Fruit fly (Drosophila melanogaster) whole organism, embryonic: ENCODE results near the gene Usp8.

Experiments
- Aef1 ChIP-seq: fragments of 200-800 bp; sonication (Bioruptor generic); IDR thresholded peaks from 3 replicates; pipeline ENCODE4 v1.3.6; 2022; ENCODE audit warnings: missing biosample characterization, missing genetic modification characterization
- Asciz ChIP-seq: fragments of 200-800 bp; sonication (Bioruptor generic); optimal IDR thresholded peaks from 2 replicates; lab custom pipeline; 2017; ENCODE audit warnings: missing biosample characterization, mild to moderate bottlenecking, missing genetic modification characterization, missing genetic modification reagents
- C15 ChIP-seq: fragments of 200-800 bp; sonication (Bioruptor generic); IDR thresholded peaks from 3 replicates; pipeline ENCODE4 v1.3.6; 2022; ENCODE audit warnings: missing biosample characterization, missing genetic modification characterization
- CG11456 ChIP-seq: fragments of 200-800 bp; sonication (Bioruptor generic); IDR thresholded peaks from 3 replicates; pipeline ENCODE4 v1.3.6; 2022; ENCODE audit warnings: missing biosample characterization, missing genetic modification characterization
- CG12391 ChIP-seq: fragments of 200-800 bp; sonication (Bioruptor generic); optimal IDR thresholded peaks from 3 replicates; lab custom pipeline; 2018; ENCODE audit warnings: missing biosample characterization, mild to moderate bottlenecking, missing genetic modification characterization, moderate library complexity
- CG14441 ChIP-seq: fragments of 200-800 bp; sonication (Bioruptor generic); IDR thresholded peaks from 2 replicates; pipeline ENCODE4 v1.3.6; 2022; ENCODE audit warnings: missing biosample characterization, missing genetic modification characterization
- CG15696 ChIP-seq: fragments of 200-800 bp; sonication (Bioruptor generic); optimal IDR thresholded peaks from 2 replicates; lab custom pipeline; 2019; ENCODE audit warnings: missing biosample characterization, mild to moderate bottlenecking, missing genetic modification characterization, moderate library complexity
- CG17361 ChIP-seq: fragments of 200-800 bp; sonication (Bioruptor generic); IDR thresholded peaks from 3 replicates; pipeline ENCODE4 v1.3.6; 2022; ENCODE audit warnings: missing biosample characterization, missing genetic modification characterization
- CG17612 ChIP-seq: fragments of 200-800 bp; sonication (Bioruptor generic); IDR thresholded peaks from 2 replicates; pipeline ENCODE4 v1.3.6; 2022; ENCODE audit warnings: missing biosample characterization, missing genetic modification characterization
- CG18262 ChIP-seq: fragments of 200-800 bp; optimal IDR thresholded peaks from 3 replicates; lab custom pipeline; 2019; ENCODE audit warnings: missing biosample characterization, mild to moderate bottlenecking, missing genetic modification characterization, moderate library complexity
- CG18476 ChIP-seq: fragments of 200-800 bp; sonication (Bioruptor generic); optimal IDR thresholded peaks from 2 replicates; lab custom pipeline; 2016; ENCODE audit warnings: missing biosample characterization, mild to moderate bottlenecking, missing genetic modification characterization
- CG18599 ChIP-seq: fragments of 200-800 bp; sonication (Bioruptor generic); optimal IDR thresholded peaks from 3 replicates; lab custom pipeline; 2017; ENCODE audit warnings: missing biosample characterization, missing genetic modification characterization, mild to moderate bottlenecking, moderate library complexity, missing genetic modification reagents
- CG2202 ChIP-seq: fragments of 200-800 bp; sonication (Bioruptor generic); optimal IDR thresholded peaks from 2 replicates; lab custom pipeline; 2018; ENCODE audit warnings: missing biosample characterization, mild to moderate bottlenecking, missing genetic modification characterization
- CG32532 ChIP-seq: fragments of 200-800 bp; sonication (Bioruptor generic); IDR thresholded peaks from 2 replicates; pipeline ENCODE4 v1.3.6; 2022; ENCODE audit warnings: missing biosample characterization, missing genetic modification characterization
- CG34224 ChIP-seq: fragments of 200-800 bp; sonication (Bioruptor generic); IDR thresholded peaks from 3 replicates; pipeline ENCODE4 v1.3.6; 2022; ENCODE audit warnings: missing biosample characterization, missing genetic modification characterization; ENCODE audit not compliant: partially characterized antibody
- CG34376 ChIP-seq: fragments of 200-800 bp; sonication (Bioruptor generic); optimal IDR thresholded peaks from 2 replicates; lab custom pipeline; 2018; ENCODE audit warnings: missing biosample characterization, mild to moderate bottlenecking, missing genetic modification characterization
- CG4328 ChIP-seq: fragments of 200-800 bp; sonication (Bioruptor generic); optimal IDR thresholded peaks from 3 replicates; lab custom pipeline; 2017; ENCODE audit warnings: missing biosample characterization, missing genetic modification reagents, missing genetic modification characterization
- CG4617 ChIP-seq: fragments of 200-800 bp; sonication (Bioruptor generic); optimal IDR thresholded peaks from 3 replicates; lab custom pipeline; 2016; ENCODE audit warnings: missing biosample characterization, missing genetic modification characterization, borderline replicate concordance
- CG6689 ChIP-seq: fragments of 200-800 bp; sonication (Bioruptor generic); IDR thresholded peaks from 2 replicates; pipeline ENCODE4 v1.3.6; 2022; ENCODE audit warnings: missing biosample characterization, missing genetic modification characterization
- CG7928 ChIP-seq: fragments of 200-800 bp; sonication (Bioruptor generic); optimal IDR thresholded peaks from 2 replicates; lab custom pipeline; 2017; ENCODE audit warnings: missing biosample characterization, mild to moderate bottlenecking, missing genetic modification characterization
- CG7963 ChIP-seq: fragments of 200-800 bp; sonication (Bioruptor generic); IDR thresholded peaks from 3 replicates; pipeline ENCODE4 v1.3.6; 2022; ENCODE audit warnings: missing biosample characterization, missing genetic modification characterization; ENCODE audit not compliant: partially characterized antibody
- CG8388 ChIP-seq: fragments of 200-800 bp; sonication (Bioruptor generic); optimal IDR thresholded peaks from 2 replicates; lab custom pipeline; 2019; ENCODE audit warnings: missing biosample characterization, mild to moderate bottlenecking, missing genetic modification characterization, moderate library complexity
- CG8478 ChIP-seq: fragments of >200 bp; optimal IDR thresholded peaks from 2 replicates; lab custom pipeline; 2018
- CG9817 ChIP-seq: fragments of 200-800 bp; sonication (Bioruptor generic); optimal IDR thresholded peaks from 2 replicates; lab custom pipeline; 2018; ENCODE audit warnings: missing biosample characterization, mild to moderate bottlenecking, missing genetic modification characterization, moderate library complexity
- CG9876 ChIP-seq: fragments of 200-800 bp; sonication (Bioruptor generic); optimal IDR thresholded peaks from 2 replicates; lab custom pipeline; 2016; ENCODE audit warnings: missing biosample characterization, missing genetic modification characterization
- Dfd ChIP-seq, 2 experiments: fragments of >200 bp; optimal IDR thresholded peaks; 2 replicates each; lab custom pipeline; 2017; ENCODE audit warnings: missing biosample characterization in 2 of 2, missing genetic modification characterization in 2 of 2
- Myb ChIP-seq: fragments of 200-800 bp; sonication (Bioruptor generic); optimal IDR thresholded peaks from 2 replicates; lab custom pipeline; 2016; ENCODE audit warnings: missing biosample characterization, missing genetic modification characterization
- Sox102F ChIP-seq: fragments of 200-800 bp; sonication (Bioruptor generic); optimal IDR thresholded peaks from 2 replicates; lab custom pipeline; 2018; ENCODE audit warnings: missing biosample characterization, mild to moderate bottlenecking, missing genetic modification characterization, moderate library complexity
- Xrp1 ChIP-seq: fragments of 200-800 bp; sonication (Bioruptor generic); IDR thresholded peaks from 2 replicates; pipeline ENCODE4 v1.3.6; 2022; ENCODE audit warnings: missing biosample characterization, missing genetic modification characterization
- ash1 ChIP-seq: fragments of 200-800 bp; sonication (Bioruptor generic); optimal IDR thresholded peaks from 2 replicates; lab custom pipeline; 2018; ENCODE audit warnings: missing biosample characterization, mild to moderate bottlenecking, missing genetic modification characterization
- bcd ChIP-seq: fragments of 200-800 bp; sonication (Bioruptor generic); optimal IDR thresholded peaks from 2 replicates; lab custom pipeline; 2017; ENCODE audit warnings: missing biosample characterization, mild to moderate bottlenecking, missing genetic modification characterization
- cad ChIP-seq: fragments of >200 bp; optimal IDR thresholded peaks from 2 replicates; lab custom pipeline; 2017; ENCODE audit warnings: missing biosample characterization, missing genetic modification characterization
- cg ChIP-seq: fragments of 200-800 bp; sonication (Bioruptor generic); optimal IDR thresholded peaks from 3 replicates; lab custom pipeline; 2019; ENCODE audit warnings: missing biosample characterization, mild to moderate bottlenecking, missing genetic modification characterization, moderate library complexity
- crc ChIP-seq: fragments of 200-800 bp; sonication (Bioruptor generic); optimal IDR thresholded peaks from 2 replicates; lab custom pipeline; 2016; ENCODE audit warnings: missing biosample characterization, missing genetic modification characterization
- dan ChIP-seq: fragments of 200-800 bp; sonication (Bioruptor generic); IDR thresholded peaks from 2 replicates; pipeline ENCODE4 v1.3.6; 2022; ENCODE audit warnings: missing biosample characterization, missing genetic modification characterization
- dmrt11E ChIP-seq: fragments of 200-800 bp; sonication (Bioruptor generic); optimal IDR thresholded peaks from 3 replicates; lab custom pipeline; 2018; ENCODE audit warnings: missing biosample characterization, mild to moderate bottlenecking, missing genetic modification characterization, moderate library complexity
- fu2 ChIP-seq: fragments of 200-800 bp; sonication (Bioruptor generic); optimal IDR thresholded peaks from 2 replicates; lab custom pipeline; 2016; ENCODE audit warnings: missing biosample characterization, missing genetic modification characterization
- lmd ChIP-seq: fragments of 200-800 bp; sonication (Bioruptor generic); IDR thresholded peaks from 2 replicates; pipeline ENCODE4 v1.3.6; 2022; ENCODE audit warnings: missing biosample characterization, missing genetic modification characterization
- luna ChIP-seq: fragments of 200-800 bp; sonication (Bioruptor generic); optimal IDR thresholded peaks from 2 replicates; lab custom pipeline; 2016; ENCODE audit warnings: missing biosample characterization, missing genetic modification characterization
- maf-S ChIP-seq: fragments of 200-800 bp; sonication (Bioruptor generic); optimal IDR thresholded peaks from 2 replicates; lab custom pipeline; 2016; ENCODE audit warnings: missing biosample characterization, missing genetic modification characterization
- p53 ChIP-seq: fragments of 200-800 bp; sonication (Bioruptor generic); optimal IDR thresholded peaks from 2 replicates; lab custom pipeline; 2016; ENCODE audit warnings: missing biosample characterization, missing genetic modification characterization
- pb ChIP-seq: fragments of 200-800 bp; sonication (Bioruptor generic); optimal IDR thresholded peaks from 3 replicates; lab custom pipeline; 2016; ENCODE audit warnings: missing biosample characterization, missing genetic modification characterization
- peb ChIP-seq: fragments of 200-800 bp; sonication (Bioruptor generic); IDR thresholded peaks from 2 replicates; pipeline ENCODE4 v1.3.6; 2022; ENCODE audit warnings: missing biosample characterization, missing genetic modification characterization
- pzg ChIP-seq: fragments of 200-800 bp; sonication (Bioruptor generic); optimal IDR thresholded peaks from 3 replicates; lab custom pipeline; 2018; ENCODE audit warnings: missing biosample characterization, mild to moderate bottlenecking, missing genetic modification characterization, moderate library complexity
- ro ChIP-seq: fragments of 200-800 bp; sonication (Bioruptor generic); IDR thresholded peaks from 2 replicates; pipeline ENCODE4 v1.3.6; 2022; ENCODE audit warnings: missing biosample characterization, missing genetic modification characterization
- row ChIP-seq: fragments of 200-800 bp; sonication (Bioruptor generic); IDR thresholded peaks from 3 replicates; pipeline ENCODE4 v1.3.6; 2022; ENCODE audit warnings: missing biosample characterization, missing genetic modification characterization
- schlank ChIP-seq: fragments of 200-800 bp; sonication (Bioruptor generic); optimal IDR thresholded peaks from 2 replicates; lab custom pipeline; 2018; ENCODE audit warnings: missing biosample characterization, mild to moderate bottlenecking, missing genetic modification characterization
- sd ChIP-seq: fragments of 200-800 bp; sonication (Bioruptor generic); optimal IDR thresholded peaks from 3 replicates; lab custom pipeline; 2018; ENCODE audit warnings: missing biosample characterization, mild to moderate bottlenecking, missing genetic modification characterization, moderate library complexity
- trem ChIP-seq: fragments of 200-800 bp; optimal IDR thresholded peaks from 3 replicates; lab custom pipeline; 2019; ENCODE audit warnings: missing biosample characterization, mild to moderate bottlenecking, missing genetic modification characterization, moderate library complexity
- unc-4 ChIP-seq: fragments of 200-800 bp; sonication (Bioruptor generic); IDR thresholded peaks from 2 replicates; pipeline ENCODE4 v1.3.6; 2022; ENCODE audit warnings: missing biosample characterization, missing genetic modification characterization; ENCODE audit not compliant: partially characterized antibody
- wek ChIP-seq: fragments of 200-800 bp; sonication (Bioruptor generic); optimal IDR thresholded peaks from 3 replicates; lab custom pipeline; 2018; ENCODE audit warnings: missing biosample characterization, mild to moderate bottlenecking, missing genetic modification characterization, moderate library complexity

Usp8 gene

dm6 chr3R:21155931-21156488 is 21.9 kb downstream of the Usp8 start (continued):
- TF ChIP-seq C15, result no peak
- TF ChIP-seq CG7928 (GFP tag; lab: Kevin White, UChicago), result no peak
- TF ChIP-seq CG15696 (tag; lab: Kevin White, UChicago), result no peak
- TF ChIP-seq CG14441 (GFP tag; lab: Robert Waterston, UW), result no peak
- no peak for TF ChIP-seq schlank
- TF ChIP-seq dmrt11E (tag; lab: Kevin White, UChicago), result no peak
- TF ChIP-seq CG4328 (GFP tag; lab: Kevin White, UChicago), result no peak
- TF ChIP-seq CG4617, result peak; percentile 48
- TF ChIP-seq p53, result no peak
- 0 out of 3 replicates have a peak, but pooled peaks have one; percentile 25 for TF ChIP-seq CG17361
- TF ChIP-seq CG6689 (GFP tag; lab: Robert Waterston, UW), result no peak
- TF ChIP-seq CG9817 (tag; lab: Kevin White, UChicago), result no peak
- TF ChIP-seq peb (GFP tag; lab: Robert Waterston, UW), result no peak
- peak; percentile 19 for TF ChIP-seq trem (tag; lab: Kevin White, UChicago)
- no peak for TF ChIP-seq Sox102F (GFP tag; lab: Kevin White, UChicago)
- no peak for TF ChIP-seq CG11456 (GFP tag; lab: Robert Waterston, UW)
- TF ChIP-seq pb (GFP tag; lab: Kevin White, UChicago), result no peak
- no peak for TF ChIP-seq fu2
- no peak for TF ChIP-seq dan (GFP tag; lab: Robert Waterston, UW)
- no peak for TF ChIP-seq CG9876 (GFP tag; lab: Kevin White, UChicago)
- TF ChIP-seq ro (GFP tag; lab: Robert Waterston, UW), result no peak
- TF ChIP-seq cad (GFP tag; lab: Kevin White, UChicago), result no peak
- TF ChIP-seq CG32532 (GFP tag; lab: Robert Waterston, UW), result no peak
- TF ChIP-seq CG18599 (GFP tag; lab: Kevin White, UChicago), result no peak
- TF ChIP-seq CG12391 (tag; lab: Kevin White, UChicago), result no peak
- TF ChIP-seq bcd (GFP tag; lab: Kevin White, UChicago), result peak; percentile 51
- TF ChIP-seq CG8478 (lab: Kevin White, UChicago), result no peak
- TF ChIP-seq CG18476 (GFP tag; lab: Kevin White, UChicago), result no peak
- TF ChIP-seq Aef1, result no peak
- TF ChIP-seq Xrp1 (GFP tag; lab: Robert Waterston, UW), result 0 out of 2 replicates have a peak, but pooled peaks have one; percentile 7
- TF ChIP-seq CG34224 (GFP tag; lab: Robert Waterston, UW), result peak; percentile 67
- TF ChIP-seq sd (tag; lab: Kevin White, UChicago), result no peak
- TF ChIP-seq ash1 (GFP tag; lab: Kevin White, UChicago), result no peak
- TF ChIP-seq cg (GFP tag; lab: Kevin White, UChicago), result no peak
- no peak for TF ChIP-seq Dfd (GFP tag; optimal IDR thresholded peaks at IDR 0.05; lab: Kevin White, UChicago)
- TF ChIP-seq CG34376 (GFP tag; lab: Kevin White, UChicago), result no peak
- no peak for TF ChIP-seq luna (GFP tag; lab: Kevin White, UChicago)
- peak; percentile 52 for TF ChIP-seq Myb (GFP tag; lab: Kevin White, UChicago)
- no peak for TF ChIP-seq CG17612 (GFP tag; lab: Robert Waterston, UW)
- TF ChIP-seq crc (GFP tag; lab: Kevin White, UChicago), result no peak
- no peak for TF ChIP-seq CG18262 (tag; lab: Kevin White, UChicago)
- no peak for TF ChIP-seq wek (GFP tag; lab: Kevin White, UChicago)
- TF ChIP-seq CG7963, result no peak; the same call in 2 of the 3 replicates
- TF ChIP-seq maf-S (GFP tag; lab: Kevin White, UChicago), result no peak
- TF ChIP-seq Asciz, result no peak
- TF ChIP-seq unc-4 (GFP tag; lab: Robert Waterston, UW), result peak; percentile 60
- TF ChIP-seq row, result peak; percentile 35; the same call in 1 of the 3 replicates
- TF ChIP-seq CG8388 (GFP tag; lab: Kevin White, UChicago), result no peak
- no peak for TF ChIP-seq lmd (GFP tag; lab: Robert Waterston, UW)
- TF ChIP-seq CG2202 (tag; lab: Kevin White, UChicago), result no peak
- TF ChIP-seq pzg (GFP tag; lab: Kevin White, UChicago), result peak; percentile 85
